Worm (Caenorhabditis elegans) whole organism, L1 larva: Measurements from ENCODE around the gene ZK1055.6.
A peak's percentile ranks its signal among the peaks of the same experiment; 100 is the strongest.

Experiments used
- C04F5.9 ChIP-seq: sonication (generic microtip); optimal IDR thresholded peaks from 2 replicates; lab custom pipeline; 2016; ENCODE audit warnings: missing genetic modification characterization, missing compliant biosample characterization
- F16B12.6 ChIP-seq: fragments of 150-350 bp; optimal IDR thresholded peaks from 2 replicates; lab custom pipeline; 2014; ENCODE audit warnings: missing biosample characterization, missing genetic modification characterization
- aha-1 ChIP-seq: fragments of 150-350 bp; optimal IDR thresholded peaks from 2 replicates; lab custom pipeline; 2014; ENCODE audit warnings: missing biosample characterization, missing genetic modification characterization
- blmp-1 ChIP-seq: fragments of 150-350 bp; optimal IDR thresholded peaks from 2 replicates; lab custom pipeline; 2014; ENCODE audit warnings: missing biosample characterization, missing genetic modification characterization
- ceh-82 ChIP-seq, 3 experiments: fragments of 150-350 bp in 1 of 3; sonication (generic microtip) in 2 of 3; optimal IDR thresholded peaks; 2 replicates each; lab custom pipeline; 2014 to 2017; ENCODE audit warnings: missing biosample characterization in 3 of 3, missing genetic modification characterization in 3 of 3
- ceh-88 ChIP-seq: fragments of 200-800 bp; sonication (Bioruptor generic); IDR thresholded peaks from 2 replicates; pipeline ENCODE4 v1.3.6; 2022; ENCODE audit warnings: missing genetic modification characterization, missing compliant biosample characterization
- ces-1 ChIP-seq: fragments of 150-350 bp; optimal IDR thresholded peaks from 2 replicates; lab custom pipeline; 2014; ENCODE audit warnings: missing biosample characterization, missing genetic modification reagents, missing genetic modification characterization
- dpl-1 ChIP-seq, 3 experiments: fragments of 150-350 bp in 2 of 3; sonication (generic microtip) in 1 of 3; optimal IDR thresholded peaks; 2 replicates each; lab custom pipeline; 2014 to 2017; ENCODE audit warnings: missing biosample characterization in 3 of 3, missing genetic modification characterization in 3 of 3, missing genetic modification reagents in 3 of 3
- efl-1 ChIP-seq, 4 experiments: fragments of 150-350 bp; optimal IDR thresholded peaks in 3 of 4; peaks in 1 of 4; 1 replicate in 1 of 4; 2 replicates in 3 of 4; lab custom pipeline; 2014; ENCODE audit warnings: missing biosample characterization in 2 of 4, missing genetic modification characterization in 2 of 4, missing genetic modification reagents in 2 of 4
- egl-27 ChIP-seq, 2 experiments: fragments of 150-350 bp in 1 of 2; sonication (generic microtip); optimal IDR thresholded peaks; 3 replicates each; lab custom pipeline; 2017 to 2018; ENCODE audit warnings: missing biosample characterization in 2 of 2, missing genetic modification characterization in 2 of 2, missing genetic modification reagents in 2 of 2
- elt-3 ChIP-seq, 6 experiments: fragments of 150-350 bp in 1 of 6; sonication (generic microtip); optimal IDR thresholded peaks; 2 replicates each; lab custom pipeline; 2017 to 2018; ENCODE audit warnings: missing biosample characterization in 6 of 6, missing genetic modification characterization in 6 of 6, inconsistent platforms in 1 of 6
- fkh-4 ChIP-seq: sonication (generic microtip); optimal IDR thresholded peaks from 2 replicates; lab custom pipeline; 2016; ENCODE audit warnings: missing compliant biosample characterization, missing genetic modification characterization, borderline replicate concordance
- fkh-8 ChIP-seq: sonication (generic microtip); optimal IDR thresholded peaks from 2 replicates; lab custom pipeline; 2016; ENCODE audit warnings: mild to moderate bottlenecking, missing genetic modification characterization, missing compliant biosample characterization
- fos-1 ChIP-seq: fragments of 150-350 bp; optimal IDR thresholded peaks from 2 replicates; lab custom pipeline; 2014; ENCODE audit warnings: missing biosample characterization, missing genetic modification characterization
- grh-1 ChIP-seq: fragments of 200-800 bp; sonication (Bioruptor generic); IDR thresholded peaks from 2 replicates; pipeline ENCODE4 v1.3.6; 2022; ENCODE audit warnings: missing genetic modification reagents, missing genetic modification characterization, missing compliant biosample characterization
- isw-1 ChIP-seq: fragments of 200-800 bp; sonication (Bioruptor generic); IDR thresholded peaks from 2 replicates; pipeline ENCODE4 v1.3.6; 2022; ENCODE audit warnings: missing genetic modification characterization, missing compliant biosample characterization
- jun-1 ChIP-seq: fragments of 150-350 bp; optimal IDR thresholded peaks from 2 replicates; lab custom pipeline; 2014; ENCODE audit warnings: missing biosample characterization, missing genetic modification reagents, missing genetic modification characterization
- lin-35 ChIP-seq, 2 experiments: fragments of 150-350 bp; optimal IDR thresholded peaks; 2 replicates each; lab custom pipeline; 2014; ENCODE audit warnings: missing biosample characterization in 2 of 2, missing genetic modification characterization in 2 of 2, missing genetic modification reagents in 2 of 2
- lir-3 ChIP-seq: sonication (generic microtip); optimal IDR thresholded peaks from 2 replicates; lab custom pipeline; 2016; ENCODE audit warnings: mild to moderate bottlenecking, missing genetic modification characterization, moderate library complexity, missing compliant biosample characterization; ENCODE audit not compliant: poor library complexity
- lsy-2 ChIP-seq, 2 experiments: fragments of 150-350 bp; optimal IDR thresholded peaks; 2 replicates each; lab custom pipeline; 2014; ENCODE audit warnings: missing biosample characterization in 2 of 2, missing genetic modification characterization in 2 of 2
- nhr-12 ChIP-seq: sonication (generic microtip); optimal IDR thresholded peaks from 2 replicates; lab custom pipeline; 2017; ENCODE audit warnings: missing biosample characterization, missing genetic modification characterization
- nhr-237 ChIP-seq: fragments of 150-350 bp; optimal IDR thresholded peaks from 2 replicates; lab custom pipeline; 2014; ENCODE audit warnings: missing biosample characterization, missing genetic modification characterization
- nhr-47 ChIP-seq: sonication (generic microtip); optimal IDR thresholded peaks from 2 replicates; lab custom pipeline; 2016; ENCODE audit warnings: mild to moderate bottlenecking, missing genetic modification characterization, moderate library complexity, missing compliant biosample characterization
- pax-3 ChIP-seq: fragments of 200-800 bp; sonication (Bioruptor generic); optimal IDR thresholded peaks from 2 replicates; lab custom pipeline; 2018; ENCODE audit warnings: mild to moderate bottlenecking, missing genetic modification characterization, moderate library complexity, missing compliant biosample characterization
- pqm-1 ChIP-seq: sonication (generic microtip); optimal IDR thresholded peaks from 3 replicates; lab custom pipeline; 2017; ENCODE audit warnings: missing biosample characterization, missing genetic modification characterization
- skn-1 ChIP-seq: fragments of 150-350 bp; optimal IDR thresholded peaks from 2 replicates; lab custom pipeline; 2014; ENCODE audit warnings: missing biosample characterization, missing genetic modification characterization
- sptf-1 ChIP-seq: fragments of 150-350 bp; optimal IDR thresholded peaks from 2 replicates; lab custom pipeline; 2014; ENCODE audit warnings: missing biosample characterization, missing genetic modification characterization
- sup-37 ChIP-seq: fragments of 200-800 bp; sonication (Bioruptor generic); optimal IDR thresholded peaks from 2 replicates; lab custom pipeline; 2018; ENCODE audit warnings: mild to moderate bottlenecking, missing genetic modification characterization, missing compliant biosample characterization
- tlp-1 ChIP-seq: fragments of 150-350 bp; optimal IDR thresholded peaks from 2 replicates; lab custom pipeline; 2014; ENCODE audit warnings: missing biosample characterization, missing genetic modification characterization
- unc-130 ChIP-seq: fragments of 150-350 bp; optimal IDR thresholded peaks from 2 replicates; lab custom pipeline; 2017; ENCODE audit warnings: missing biosample characterization, missing genetic modification characterization, inconsistent platforms
- unc-98 ChIP-seq: fragments of 200-800 bp; sonication (Bioruptor generic); IDR thresholded peaks from 2 replicates; pipeline ENCODE4 v1.3.6; 2022; ENCODE audit warnings: missing genetic modification characterization, missing compliant biosample characterization
- vab-15 ChIP-seq: sonication (generic microtip); optimal IDR thresholded peaks from 2 replicates; lab custom pipeline; 2017; ENCODE audit warnings: missing genotype, mild to moderate bottlenecking, missing genetic modification characterization, missing compliant biosample characterization
- zag-1 ChIP-seq: fragments of 150-350 bp; optimal IDR thresholded peaks from 2 replicates; lab custom pipeline; 2014; ENCODE audit warnings: missing biosample characterization, missing genetic modification characterization

ZK1055.6 gene

ce11 chrV:6614152-6614734, 11.8 kb upstream of the ZK1055.6 start, which contains the start of gene cpr-4 (continued):
- TF ChIP-seq vab-15 (tag; lab: Kevin White, UChicago): no peak
- no peak for TF ChIP-seq nhr-47 (tag; lab: Kevin White, UChicago)
- TF ChIP-seq F16B12.6: no peak
- peak; percentile 94 for TF ChIP-seq pqm-1 (tag; lab: Kevin White, UChicago)
- TF ChIP-seq pax-3 (tag; lab: Kevin White, UChicago): no peak
- no peak for TF ChIP-seq egl-27 (tag; optimal IDR thresholded peaks at IDR 0.05; lab: Kevin White, UChicago)

- TF ChIP-seq F16B12.6 (peak; percentile 70), ceh-82 (tag; optimal IDR thresholded peaks at IDR 0.05; lab: Kevin White, UChicago) (peak in 1 of 3 experiments; percentile 5), efl-1 (optimal IDR thresholded peaks at IDR 0.05; lab: Kevin White, UChicago) (peak; percentile 29 to 48), efl-1 (GFP tag; optimal IDR thresholded peaks at IDR 0.05 in 1 of 2; lab: Kevin White, UChicago) (peak in 1 of 2 experiments; percentile 43), fkh-8 (tag; lab: Kevin White, UChicago) (no peak), fkh-4 (tag; lab: Kevin White, UChicago) (no peak), aha-1 (no peak), blmp-1 (tag; lab: Kevin White, UChicago) (peak; percentile 34), sup-37 (GFP tag; lab: Kevin White, UChicago) (no peak), lir-3 (tag; lab: Kevin White, UChicago) (no peak), lsy-2 (tag; optimal IDR thresholded peaks at IDR 0.05; lab: Kevin White, UChicago) (peak; percentile 43 to 94), unc-130 (no peak), unc-98 (GFP tag; lab: Robert Waterston, UW) (no peak), lin-35 (GFP tag; optimal IDR thresholded peaks at IDR 0.05; lab: Kevin White, UChicago) (peak; percentile 10 to 45), skn-1 (no peak), dpl-1 (GFP tag; optimal IDR thresholded peaks at IDR 0.05; lab: Kevin White, UChicago) (peak in 2 of 3 experiments; percentile 29 to 54), grh-1 (GFP tag; lab: Robert Waterston, UW) (no peak), ceh-88 (GFP tag; lab: Robert Waterston, UW) (no peak)
- TF ChIP-seq, all 84 proteins: peak for 7
Observed at ce11 chrV:6611504-6611903, 9.1 kb upstream of the ZK1055.6 start.

ce11 chrV:6611058-6611457, 8.7 kb upstream of the ZK1055.6 start, which contains the start of gene gon-14:
TSS of gene gon-14 (minus strand) at chrV:6611158.
- TF ChIP-seq grh-1 (GFP tag; lab: Robert Waterston, UW): no peak
- no peak for TF ChIP-seq lsy-2 (tag; optimal IDR thresholded peaks at IDR 0.05; lab: Kevin White, UChicago)
- TF ChIP-seq lir-3 (tag; lab: Kevin White, UChicago): no peak
- TF ChIP-seq nhr-12 (tag; lab: Kevin White, UChicago): no peak
- no peak for TF ChIP-seq C04F5.9 (tag; lab: Kevin White, UChicago)
- no peak for TF ChIP-seq fos-1 (tag; lab: Kevin White, UChicago)
- TF ChIP-seq efl-1 (optimal IDR thresholded peaks at IDR 0.05; lab: Kevin White, UChicago): no peak
- TF ChIP-seq efl-1 (GFP tag; optimal IDR thresholded peaks at IDR 0.05 in 1 of 2; lab: Kevin White, UChicago): no peak
- no peak for TF ChIP-seq fkh-4 (tag; lab: Kevin White, UChicago)
- no peak for TF ChIP-seq tlp-1 (tag; lab: Kevin White, UChicago)
- no peak for TF ChIP-seq skn-1
- no peak for TF ChIP-seq isw-1 (GFP tag; lab: Robert Waterston, UW)
- TF ChIP-seq F16B12.6: no peak
- TF ChIP-seq sptf-1 (tag; lab: Kevin White, UChicago): no peak
- no peak for TF ChIP-seq nhr-237 (tag; lab: Kevin White, UChicago)
- no peak for TF ChIP-seq ces-1 (GFP tag; lab: Kevin White, UChicago)
- no peak for TF ChIP-seq zag-1

DNA sequence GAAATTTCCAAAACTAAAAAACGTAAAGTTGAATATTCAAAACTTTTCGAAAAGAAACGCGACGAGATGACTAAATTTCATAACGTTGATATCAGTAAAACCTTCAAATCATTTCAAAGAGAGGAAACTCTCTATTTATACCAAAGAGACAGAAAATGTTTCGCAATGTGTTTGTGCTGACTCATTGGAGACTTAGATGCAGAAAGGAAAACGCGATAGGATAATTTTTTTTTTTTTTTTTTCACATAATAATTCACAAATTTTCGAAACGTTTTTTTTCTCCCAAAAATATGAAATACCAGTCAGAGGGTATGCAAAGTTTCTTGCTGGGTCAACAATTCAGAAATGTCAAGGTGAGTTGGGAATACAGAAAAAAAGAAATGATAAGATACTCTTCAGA, 3.8 kb upstream of the ZK1055.6 start:
- TF ChIP-seq skn-1 (peak; percentile 32), lsy-2 (tag; optimal IDR thresholded peaks at IDR 0.05; lab: Kevin White, UChicago) (peak in 1 of 2 experiments; percentile 8), jun-1 (tag; lab: Kevin White, UChicago) (no peak), efl-1 (optimal IDR thresholded peaks at IDR 0.05; lab: Kevin White, UChicago) (no peak), efl-1 (GFP tag; optimal IDR thresholded peaks at IDR 0.05 in 1 of 2; lab: Kevin White, UChicago) (peak in 1 of 2 experiments; percentile 88), elt-3 (tag; optimal IDR thresholded peaks at IDR 0.05; lab: Kevin White, UChicago) (peak in 2 of 6 experiments; percentile 6 to 22)
